Fruit fly (Drosophila melanogaster) whole organism: ENCODE data around the gene CG7841.

ENCODE experiments used
- Dll ChIP-seq: fragments of >200 bp; optimal IDR thresholded peaks from 2 replicates; lab custom pipeline; 2017
- EcR ChIP-seq, 2 experiments: fragments of >200 bp; optimal IDR thresholded peaks; 2 replicates each; lab custom pipeline; 2017; ENCODE audit warnings: missing biosample characterization in 2 of 2, missing genetic modification characterization in 2 of 2, missing genetic modification reagents in 2 of 2
- pan ChIP-seq: fragments of >200 bp; optimal IDR thresholded peaks from 2 replicates; lab custom pipeline; 2017
- usp ChIP-seq: fragments of >200 bp; optimal IDR thresholded peaks from 2 replicates; lab custom pipeline; 2017; ENCODE audit warnings: missing biosample characterization, missing genetic modification characterization, mixed read lengths

The CG7841 gene

dm6 chr3L:15474010-15474409 is 34.0 kb downstream of the CG7841 start, which contains the start of gene cocoon:
Gene cocoon, minus strand, starts transcription at chr3L:15474110.
- no peak for TF ChIP-seq Dll
- TF ChIP-seq pan, result no peak
- no peak for TF ChIP-seq EcR (GFP tag; optimal IDR thresholded peaks at IDR 0.05; lab: Kevin White, UChicago)
- no peak for TF ChIP-seq usp (GFP tag; lab: Kevin White, UChicago)
